Fruit fly (Drosophila melanogaster) whole organism, prepupa: ENCODE measurements around the gene Antdh.

Experiments used
- Blimp-1 ChIP-seq: fragments of 200-800 bp; sonication (Bioruptor generic); optimal IDR thresholded peaks from 3 replicates; lab custom pipeline; 2017; ENCODE audit warnings: missing biosample characterization, missing genetic modification characterization, mild to moderate bottlenecking, moderate library complexity, missing genetic modification reagents
- CG10669 ChIP-seq: fragments of 200-800 bp; sonication (Bioruptor generic); optimal IDR thresholded peaks from 3 replicates; lab custom pipeline; 2018; ENCODE audit warnings: missing biosample characterization, mild to moderate bottlenecking, missing genetic modification characterization, moderate library complexity
- CG11294 ChIP-seq: fragments of 200-800 bp; sonication (Bioruptor generic); IDR thresholded peaks from 2 replicates; pipeline ENCODE4 v1.3.6; 2022; ENCODE audit warnings: missing biosample characterization, missing genetic modification characterization
- CG11902 ChIP-seq: fragments of 200-800 bp; sonication (Bioruptor generic); optimal IDR thresholded peaks from 3 replicates; lab custom pipeline; 2016; ENCODE audit warnings: missing biosample characterization, missing genetic modification characterization
- CG15336 ChIP-seq: fragments of 200-800 bp; sonication (Bioruptor generic); IDR thresholded peaks from 2 replicates; pipeline ENCODE4 v1.3.6; 2022; ENCODE audit warnings: missing biosample characterization, missing genetic modification characterization
- CG1621 ChIP-seq: fragments of 200-800 bp; sonication (Bioruptor generic); optimal IDR thresholded peaks from 3 replicates; lab custom pipeline; 2018; ENCODE audit warnings: missing biosample characterization, mild to moderate bottlenecking, missing genetic modification characterization
- CG16779 ChIP-seq: fragments of 200-800 bp; sonication (Bioruptor generic); optimal IDR thresholded peaks from 3 replicates; lab custom pipeline; 2017; ENCODE audit warnings: missing biosample characterization, mild to moderate bottlenecking, missing genetic modification characterization
- CG3032 ChIP-seq: fragments of 200-800 bp; optimal IDR thresholded peaks from 2 replicates; lab custom pipeline; 2019; ENCODE audit warnings: missing biosample characterization, mild to moderate bottlenecking, missing genetic modification characterization, moderate library complexity
- CG31627 ChIP-seq: fragments of 200-800 bp; sonication (Bioruptor generic); optimal IDR thresholded peaks from 3 replicates; lab custom pipeline; 2016; ENCODE audit warnings: missing biosample characterization, missing genetic modification characterization
- CG32006 ChIP-seq: fragments of 200-800 bp; sonication (Bioruptor generic); optimal IDR thresholded peaks from 3 replicates; lab custom pipeline; 2017; ENCODE audit warnings: missing biosample characterization, mild to moderate bottlenecking, missing genetic modification characterization
- CG34406 ChIP-seq: fragments of 200-800 bp; sonication (Bioruptor generic); optimal IDR thresholded peaks from 3 replicates; lab custom pipeline; 2016; ENCODE audit warnings: missing biosample characterization, missing genetic modification characterization
- CG4318 ChIP-seq: fragments of 200-800 bp; sonication (Bioruptor generic); optimal IDR thresholded peaks from 3 replicates; lab custom pipeline; 2017; ENCODE audit warnings: missing biosample characterization, mild to moderate bottlenecking, missing genetic modification characterization
- CG6163 ChIP-seq: fragments of 200-800 bp; sonication (Bioruptor generic); IDR thresholded peaks from 3 replicates; pipeline ENCODE4 v1.3.6; 2022; ENCODE audit warnings: missing biosample characterization, missing genetic modification characterization
- CG6276 ChIP-seq: fragments of 200-800 bp; sonication (Bioruptor generic); optimal IDR thresholded peaks from 2 replicates; lab custom pipeline; 2017; ENCODE audit warnings: missing biosample characterization, mild to moderate bottlenecking, missing genetic modification characterization
- CG6792 ChIP-seq: fragments of 200-800 bp; sonication (Bioruptor generic); optimal IDR thresholded peaks from 3 replicates; lab custom pipeline; 2016; ENCODE audit warnings: missing biosample characterization, missing genetic modification characterization
- CG6808 ChIP-seq: fragments of 200-800 bp; sonication (Bioruptor generic); optimal IDR thresholded peaks from 3 replicates; lab custom pipeline; 2017; ENCODE audit warnings: missing biosample characterization, missing genetic modification characterization, mild to moderate bottlenecking, moderate library complexity, missing genetic modification reagents
- CG6854 ChIP-seq: fragments of 200-800 bp; sonication (Bioruptor generic); optimal IDR thresholded peaks from 2 replicates; lab custom pipeline; 2017; ENCODE audit warnings: missing biosample characterization, mild to moderate bottlenecking, missing genetic modification characterization
- CG8119 ChIP-seq: fragments of 200-800 bp; sonication (Bioruptor generic); IDR thresholded peaks from 3 replicates; pipeline ENCODE4 v1.3.6; 2022; ENCODE audit warnings: missing biosample characterization, missing genetic modification characterization
- CG8319 ChIP-seq: fragments of 200-800 bp; sonication (Bioruptor generic); optimal IDR thresholded peaks from 3 replicates; lab custom pipeline; 2016; ENCODE audit warnings: missing biosample characterization, missing genetic modification characterization
- Eip75B ChIP-seq: fragments of 200-800 bp; sonication (Bioruptor generic); optimal IDR thresholded peaks from 3 replicates; lab custom pipeline; 2016; ENCODE audit warnings: missing biosample characterization, missing genetic modification characterization
- Eip93F ChIP-seq: fragments of 200-800 bp; sonication (Bioruptor generic); optimal IDR thresholded peaks from 2 replicates; lab custom pipeline; 2016; ENCODE audit warnings: missing biosample characterization, mild to moderate bottlenecking, missing genetic modification characterization
- Ets21C ChIP-seq: fragments of 200-800 bp; sonication (Bioruptor generic); optimal IDR thresholded peaks from 3 replicates; lab custom pipeline; 2016; ENCODE audit warnings: missing biosample characterization, missing genetic modification characterization
- Ets96B ChIP-seq: fragments of 200-800 bp; optimal IDR thresholded peaks from 2 replicates; lab custom pipeline; 2019; ENCODE audit warnings: missing biosample characterization, mild to moderate bottlenecking, missing genetic modification characterization, moderate library complexity
- Hr38 ChIP-seq: sonication (Bioruptor generic); optimal IDR thresholded peaks from 2 replicates; lab custom pipeline; 2016; ENCODE audit warnings: missing biosample characterization, missing genetic modification characterization
- Hr39 ChIP-seq: fragments of 200-800 bp; sonication (Bioruptor generic); optimal IDR thresholded peaks from 2 replicates; lab custom pipeline; 2016; ENCODE audit warnings: missing biosample characterization, missing genetic modification characterization
- Hr4 ChIP-seq: fragments of 200-800 bp; sonication (Bioruptor generic); optimal IDR thresholded peaks from 3 replicates; lab custom pipeline; 2016; ENCODE audit warnings: missing biosample characterization, missing genetic modification characterization
- Met ChIP-seq: fragments of 200-800 bp; sonication (Bioruptor generic); optimal IDR thresholded peaks from 3 replicates; lab custom pipeline; 2016; ENCODE audit warnings: missing biosample characterization, missing genetic modification characterization
- Smox ChIP-seq: fragments of 200-800 bp; sonication (Bioruptor generic); optimal IDR thresholded peaks from 3 replicates; lab custom pipeline; 2016; ENCODE audit warnings: missing biosample characterization, missing genetic modification characterization
- Sox102F ChIP-seq: fragments of 200-800 bp; sonication (Bioruptor generic); optimal IDR thresholded peaks from 2 replicates; lab custom pipeline; 2016; ENCODE audit warnings: missing biosample characterization, mild to moderate bottlenecking, missing genetic modification characterization
- Sox14 ChIP-seq: fragments of 200-800 bp; sonication (Bioruptor generic); optimal IDR thresholded peaks from 3 replicates; lab custom pipeline; 2016; ENCODE audit warnings: missing biosample characterization, missing genetic modification characterization
- achi ChIP-seq: fragments of 200-800 bp; sonication (Bioruptor generic); optimal IDR thresholded peaks from 3 replicates; lab custom pipeline; 2016; ENCODE audit warnings: missing biosample characterization, missing genetic modification characterization
- acj6 ChIP-seq: fragments of 200-800 bp; sonication (Bioruptor generic); optimal IDR thresholded peaks from 3 replicates; lab custom pipeline; 2016; ENCODE audit warnings: missing biosample characterization, missing genetic modification characterization
- cyc ChIP-seq: fragments of 200-800 bp; sonication (Bioruptor generic); optimal IDR thresholded peaks from 3 replicates; lab custom pipeline; 2016; ENCODE audit warnings: missing biosample characterization, missing genetic modification characterization
- eg ChIP-seq: fragments of 200-800 bp; sonication (Bioruptor generic); IDR thresholded peaks from 3 replicates; pipeline ENCODE4 v1.3.6; 2022; ENCODE audit warnings: missing biosample characterization, missing genetic modification characterization
- esn ChIP-seq: fragments of 200-800 bp; sonication (Bioruptor generic); optimal IDR thresholded peaks from 2 replicates; lab custom pipeline; 2016; ENCODE audit warnings: missing biosample characterization, mild to moderate bottlenecking, missing genetic modification characterization, moderate library complexity
- fd59A ChIP-seq: fragments of 200-800 bp; sonication (Bioruptor generic); optimal IDR thresholded peaks from 2 replicates; lab custom pipeline; 2017; ENCODE audit warnings: missing biosample characterization, mild to moderate bottlenecking, missing genetic modification characterization, missing genetic modification reagents
- fd85E ChIP-seq: fragments of 200-800 bp; sonication (Bioruptor generic); optimal IDR thresholded peaks from 3 replicates; lab custom pipeline; 2016; ENCODE audit warnings: missing biosample characterization, missing genetic modification characterization
- fkh ChIP-seq: fragments of 200-800 bp; sonication (Bioruptor generic); optimal IDR thresholded peaks from 3 replicates; lab custom pipeline; 2017; ENCODE audit warnings: missing biosample characterization, mild to moderate bottlenecking, missing genetic modification characterization, moderate library complexity
- lz ChIP-seq: fragments of 200-800 bp; sonication (Bioruptor generic); optimal IDR thresholded peaks from 3 replicates; lab custom pipeline; 2016; ENCODE audit warnings: missing biosample characterization, missing genetic modification characterization
- net ChIP-seq: fragments of 200-800 bp; sonication (Bioruptor generic); optimal IDR thresholded peaks from 3 replicates; lab custom pipeline; 2016; ENCODE audit warnings: missing biosample characterization, missing genetic modification characterization
- pdm3 ChIP-seq: fragments of 200-800 bp; sonication (Bioruptor generic); optimal IDR thresholded peaks from 3 replicates; lab custom pipeline; 2016; ENCODE audit warnings: missing biosample characterization, missing genetic modification characterization
- salr ChIP-seq, 2 experiments: fragments of 200-800 bp; sonication (Bioruptor generic); optimal IDR thresholded peaks; 3 replicates each; lab custom pipeline; 2016 to 2018; ENCODE audit warnings: missing biosample characterization in 2 of 2, missing genetic modification characterization in 2 of 2, mild to moderate bottlenecking in 1 of 2
- spab ChIP-seq: fragments of 200-800 bp; sonication (Bioruptor generic); optimal IDR thresholded peaks from 2 replicates; lab custom pipeline; 2017; ENCODE audit warnings: missing biosample characterization, mild to moderate bottlenecking, missing genetic modification characterization, missing genetic modification reagents
- svp ChIP-seq: fragments of 200-800 bp; sonication (Bioruptor generic); peaks from one replicate; lab custom pipeline; 2016; ENCODE audit warnings: missing biosample characterization, missing genetic modification characterization
- vri ChIP-seq: fragments of 200-800 bp; sonication (Bioruptor generic); optimal IDR thresholded peaks from 3 replicates; lab custom pipeline; 2016; ENCODE audit warnings: missing biosample characterization, mild to moderate bottlenecking, missing genetic modification characterization

Gene Antdh

DNA sequence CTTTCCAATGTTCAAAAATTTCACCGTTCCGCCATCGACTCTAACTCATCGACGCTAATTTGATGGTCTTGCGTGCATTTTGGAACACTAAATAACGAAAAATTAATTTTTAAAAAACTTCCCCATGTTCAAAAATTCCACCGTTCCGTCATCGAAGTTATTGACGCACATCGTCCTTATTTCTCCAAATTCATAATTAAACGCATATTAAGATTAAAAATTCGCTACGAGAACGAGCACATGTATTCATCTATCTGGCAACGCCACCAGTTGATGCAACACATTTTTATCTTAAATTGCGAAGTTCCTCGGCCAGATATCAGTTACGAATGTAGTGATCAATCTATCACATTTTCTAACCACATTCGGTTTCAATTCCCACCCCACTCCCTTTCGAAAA, 19.7 kb downstream of the Antdh start, which contains the start of gene Lint-1 (continued):
- TF ChIP-seq net (GFP tag; lab: Kevin White, UChicago) (no peak), fkh (GFP tag; lab: Kevin White, UChicago) (no peak), Sox102F (GFP tag; lab: Kevin White, UChicago) (peak; percentile 13), CG6854 (GFP tag; lab: Kevin White, UChicago) (no peak), Ets96B (tag; lab: Kevin White, UChicago) (no peak), Ets21C (peak; percentile 18), pdm3 (GFP tag; lab: Kevin White, UChicago) (peak; percentile 49), CG3032 (no peak), salr (GFP tag; optimal IDR thresholded peaks at IDR 0.05; lab: Kevin White, UChicago) (no peak), achi (GFP tag; lab: Kevin White, UChicago) (peak; percentile 3), CG4318 (GFP tag; lab: Kevin White, UChicago) (no peak), eg (0 out of 3 replicates have a peak, but pooled peaks have one; percentile 24), Smox (GFP tag; lab: Kevin White, UChicago) (peak; percentile 35), CG16779 (tag; lab: Kevin White, UChicago) (no peak), fd85E (GFP tag; lab: Kevin White, UChicago) (no peak), Blimp-1 (no peak), CG6808 (GFP tag; lab: Kevin White, UChicago) (no peak), CG10669 (GFP tag; lab: Kevin White, UChicago) (no peak), CG11294 (GFP tag; lab: Robert Waterston, UW) (no peak), fd59A (GFP tag; lab: Kevin White, UChicago) (no peak), Hr38 (GFP tag; lab: Kevin White, UChicago) (no peak), CG31627 (GFP tag; lab: Kevin White, UChicago) (peak; percentile 48), CG8319 (no peak), vri (GFP tag; lab: Kevin White, UChicago) (peak; percentile 54), CG15336 (GFP tag; lab: Robert Waterston, UW) (no peak), Eip75B (GFP tag; lab: Kevin White, UChicago) (peak; percentile 5)

DNA sequence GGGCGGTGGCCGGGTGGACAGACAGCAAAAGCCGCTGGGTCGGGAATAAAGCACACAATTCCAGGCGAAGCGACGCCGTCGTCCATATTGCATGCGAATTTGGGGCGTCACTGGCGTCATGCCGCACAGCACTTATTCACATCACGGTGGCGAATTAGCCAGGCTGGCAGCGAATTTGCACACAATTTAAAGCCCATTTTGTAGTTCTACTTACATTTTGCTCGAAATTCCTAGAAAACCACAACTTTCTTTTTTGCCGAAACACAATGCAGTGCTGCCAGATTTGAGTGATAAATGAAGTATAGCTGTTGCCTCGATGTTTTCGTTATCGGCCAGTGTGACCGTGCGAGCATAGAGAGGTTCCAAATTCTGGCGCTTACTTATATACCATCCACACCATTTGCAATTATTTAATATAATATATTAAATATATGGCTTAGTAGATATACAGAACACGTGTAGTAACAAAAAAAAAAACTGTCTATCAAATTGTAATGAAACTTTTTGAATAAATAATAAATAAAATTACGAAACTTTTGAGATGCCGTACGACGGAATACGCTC, 20.5 kb downstream of the Antdh start, which contains the start of gene Ran:
TSS of gene Ran (minus strand) at position 445 of the 564 bp plus-strand sequence.
- TF ChIP-seq CG6163 (GFP tag; lab: Robert Waterston, UW) (peak; percentile 34; the same call in 1 of the 3 replicates), CG6276 (GFP tag; lab: Kevin White, UChicago) (no peak), cyc (GFP tag; lab: Kevin White, UChicago) (no peak), Sox14 (no peak), eg (0 out of 3 replicates have a peak, but pooled peaks have one; percentile 15), Hr39 (GFP tag; lab: Kevin White, UChicago) (no peak), CG6854 (GFP tag; lab: Kevin White, UChicago) (peak; percentile 44), svp (GFP tag; lab: Kevin White, UChicago) (peak; percentile 24)

DNA sequence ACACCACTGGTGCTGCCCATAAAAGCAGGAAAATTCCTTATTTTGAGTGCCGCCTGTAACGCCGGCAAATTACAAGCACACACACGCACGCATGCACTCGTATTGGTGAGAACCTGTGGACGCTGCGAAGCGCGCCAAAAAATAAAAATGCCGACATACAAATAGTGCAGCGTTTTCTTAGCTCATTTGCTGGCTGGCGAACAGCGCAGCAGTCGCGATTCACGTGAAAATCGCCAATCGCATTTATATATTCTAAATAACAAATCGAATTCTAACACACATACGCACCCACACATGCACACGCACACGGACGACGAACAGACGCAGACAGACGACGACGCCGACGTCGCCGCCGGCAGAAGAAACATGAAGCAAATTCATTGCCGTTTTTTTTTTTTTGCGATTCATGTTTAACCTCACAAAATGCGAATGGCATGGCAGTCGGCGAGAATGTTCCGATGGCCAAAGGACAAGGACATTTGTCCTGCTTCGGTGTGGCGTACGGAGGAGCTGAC, 21.2 kb downstream of the Antdh start:
- TF ChIP-seq CG10669 (GFP tag; lab: Kevin White, UChicago) (no peak), spab (GFP tag; lab: Kevin White, UChicago) (no peak), svp (GFP tag; lab: Kevin White, UChicago) (no peak), achi (GFP tag; lab: Kevin White, UChicago) (no peak), Hr4 (GFP tag; lab: Kevin White, UChicago) (no peak), CG8119 (peak; percentile 28; the same call in 1 of the 3 replicates), CG6808 (GFP tag; lab: Kevin White, UChicago) (peak; percentile 3), Eip75B (GFP tag; lab: Kevin White, UChicago) (no peak), CG4318 (GFP tag; lab: Kevin White, UChicago) (no peak), CG34406 (GFP tag; lab: Kevin White, UChicago) (no peak), CG6276 (GFP tag; lab: Kevin White, UChicago) (peak; percentile 13), Smox (GFP tag; lab: Kevin White, UChicago) (no peak), Sox102F (GFP tag; lab: Kevin White, UChicago) (peak; percentile 1), CG6792 (no peak), fkh (GFP tag; lab: Kevin White, UChicago) (no peak), CG3032 (no peak), lz (GFP tag; lab: Kevin White, UChicago) (no peak), acj6 (no peak), esn (GFP tag; lab: Kevin White, UChicago) (no peak), Ets96B (tag; lab: Kevin White, UChicago) (no peak), CG1621 (tag; lab: Kevin White, UChicago) (no peak), Hr38 (GFP tag; lab: Kevin White, UChicago) (no peak), Ets21C (no peak), CG11902 (no peak), Eip93F (no peak), eg (no peak), CG6163 (GFP tag; lab: Robert Waterston, UW) (0 out of 3 replicates have a peak, but pooled peaks have one; percentile 5), CG32006 (GFP tag; lab: Kevin White, UChicago) (no peak), Met (GFP tag; lab: Kevin White, UChicago) (no peak)
